Fruit fly (Drosophila melanogaster): ENCODE measurements around the gene CG33111.

DNA sequence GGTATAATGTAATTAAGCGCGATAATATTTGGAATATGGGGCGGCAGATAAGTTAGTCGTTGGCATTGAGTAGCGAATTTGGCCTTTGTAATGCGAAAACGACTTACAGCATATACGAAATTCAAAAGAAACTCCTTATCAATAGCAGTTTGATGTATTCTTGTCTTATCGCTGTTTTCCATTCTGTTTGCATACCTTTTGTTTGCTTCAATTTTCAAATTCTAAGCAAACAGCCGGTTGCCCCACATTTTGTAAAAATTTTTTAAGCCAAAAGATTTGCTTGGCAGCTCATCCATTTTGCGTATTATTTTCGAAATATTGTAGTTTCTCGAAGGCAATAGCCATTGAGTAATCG is 35.7 kb downstream of the CG33111 start:
- TF ChIP-seq insv (optimal IDR thresholded peaks at IDR 0.05) (no peak), Myc (optimal IDR thresholded peaks at IDR 0.05) (no peak), Sin3A (optimal IDR thresholded peaks at IDR 0.05) (no peak)
